Fruit fly (Drosophila melanogaster): Measurements from ENCODE around the gene Acbp4.

- no peak for TF ChIP-seq Pif1A (GFP tag; optimal IDR thresholded peaks at IDR 0.05)
- no peak for TF ChIP-seq EcR (GFP tag; optimal IDR thresholded peaks at IDR 0.05)
- no peak for TF ChIP-seq Ets98B (GFP tag; IDR thresholded peaks at IDR 0.05)
These were observed 23.6 kb downstream of the Acbp4 start for dm6 chr3L:7104485-7104884.
